Worm (Caenorhabditis elegans): ENCODE results near the gene nrx-1.

- TF ChIP-seq ets-4 (GFP tag; optimal IDR thresholded peaks at IDR 0.05) = no peak
- no peak for TF ChIP-seq tbx-9 (tag; optimal IDR thresholded peaks at IDR 0.05; ENCODE audit: borderline replicate concordance)
- no peak for TF ChIP-seq egrh-3 (GFP tag; IDR thresholded peaks at IDR 0.05)
- no peak for TF ChIP-seq egl-18 (GFP tag; IDR thresholded peaks at IDR 0.05)
- no peak for TF ChIP-seq ccch-3 (GFP tag; optimal IDR thresholded peaks at IDR 0.05)
Observed at ce11 chrV:10834682-10835219, 9.9 kb downstream of the nrx-1 start.
